Worm (Caenorhabditis elegans): ENCODE results near the gene T23F6.3.

The T23F6.3 gene

DNA sequence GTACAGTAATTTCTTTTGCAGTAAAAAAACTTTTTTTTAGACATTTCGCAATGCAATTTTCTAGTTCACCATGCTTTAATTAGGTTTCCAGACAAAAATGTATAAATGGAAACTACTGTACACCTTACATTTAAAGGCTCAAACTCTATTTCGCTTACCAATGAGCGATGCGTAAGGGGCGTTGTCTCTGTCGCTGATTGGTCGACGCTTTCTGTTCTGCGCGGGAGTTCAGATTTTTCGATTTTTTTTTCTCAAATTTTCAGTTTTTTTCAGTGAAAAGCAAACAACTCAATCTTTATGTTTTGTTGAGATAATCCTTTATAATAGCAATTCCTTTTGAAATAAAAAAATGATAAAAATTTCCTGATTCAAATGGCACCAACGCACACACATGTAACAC, 29.6 kb upstream of the T23F6.3 start:
- TF ChIP-seq flt-1 (GFP tag; IDR thresholded peaks at IDR 0.05) (no peak), hmg-4 (GFP tag; optimal IDR thresholded peaks at IDR 0.05) (no peak), ets-7 (tag; optimal IDR thresholded peaks at IDR 0.05) (no peak), tbx-11 (GFP tag; IDR thresholded peaks at IDR 0.05) (no peak), hnd-1 (tag; optimal IDR thresholded peaks at IDR 0.05) (no peak), ceh-36 (tag; optimal IDR thresholded peaks at IDR 0.05) (no peak), tra-4 (tag; optimal IDR thresholded peaks at IDR 0.05) (no peak), sea-1 (GFP tag; conservative IDR thresholded peaks at IDR 0.05) (no peak), tbx-37 (GFP tag; conservative IDR thresholded peaks at IDR 0.05) (no peak), F13C5.2 (tag; optimal IDR thresholded peaks at IDR 0.05) (no peak), aly-1 (tag; optimal IDR thresholded peaks at IDR 0.05) (no peak), hmbx-1 (tag; optimal IDR thresholded peaks at IDR 0.05) (no peak), B0310.2 (tag; optimal IDR thresholded peaks at IDR 0.05) (no peak), ceh-13 (GFP tag; optimal IDR thresholded peaks at IDR 0.05) (no peak), scrt-1 (GFP tag; IDR thresholded peaks at IDR 0.05) (no peak), ama-1 (optimal IDR thresholded peaks at IDR 0.05) (no peak), pes-1 (GFP tag; IDR thresholded peaks at IDR 0.05) (no peak)

DNA sequence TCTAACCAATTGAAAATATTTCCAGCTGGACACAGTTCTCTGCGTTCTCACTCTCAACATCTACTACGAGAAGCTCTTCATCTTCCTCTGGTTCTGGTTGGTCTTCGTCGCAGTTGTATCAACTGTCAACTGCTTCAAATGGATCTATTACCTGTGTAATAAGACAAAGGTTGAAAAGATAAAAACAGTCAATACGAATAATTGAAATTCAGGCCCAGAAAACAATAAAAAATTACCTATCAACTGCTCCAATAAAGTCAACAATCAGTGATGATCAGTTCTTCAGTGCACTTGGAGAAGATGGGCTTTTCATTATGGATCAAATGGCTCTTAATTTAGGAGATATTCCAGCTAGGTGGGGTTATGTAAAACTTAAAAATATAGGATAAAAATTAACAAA, 24.2 kb upstream of the T23F6.3 start:
- TF ChIP-seq hmg-4 (GFP tag; optimal IDR thresholded peaks at IDR 0.05) = no peak
- no peak for TF ChIP-seq ets-7 (tag; optimal IDR thresholded peaks at IDR 0.05)
- TF ChIP-seq flt-1 (GFP tag; IDR thresholded peaks at IDR 0.05) = no peak
- no peak for TF ChIP-seq tbx-11 (GFP tag; IDR thresholded peaks at IDR 0.05)
- TF ChIP-seq aly-1 (tag; optimal IDR thresholded peaks at IDR 0.05) = no peak
- no peak for TF ChIP-seq hmbx-1 (tag; optimal IDR thresholded peaks at IDR 0.05)
- no peak for TF ChIP-seq sea-1 (GFP tag; conservative IDR thresholded peaks at IDR 0.05)
- no peak for TF ChIP-seq ceh-13 (GFP tag; optimal IDR thresholded peaks at IDR 0.05)
- no peak for TF ChIP-seq pes-1 (GFP tag; IDR thresholded peaks at IDR 0.05)
- TF ChIP-seq B0310.2 (tag; optimal IDR thresholded peaks at IDR 0.05) = no peak
- no peak for TF ChIP-seq scrt-1 (GFP tag; IDR thresholded peaks at IDR 0.05)
- TF ChIP-seq hnd-1 (tag; optimal IDR thresholded peaks at IDR 0.05) = no peak
- TF ChIP-seq ama-1 (optimal IDR thresholded peaks at IDR 0.05) = no peak
- TF ChIP-seq tra-4 (tag; optimal IDR thresholded peaks at IDR 0.05) = no peak
- TF ChIP-seq F13C5.2 (tag; optimal IDR thresholded peaks at IDR 0.05) = no peak
- no peak for TF ChIP-seq tbx-37 (GFP tag; conservative IDR thresholded peaks at IDR 0.05)

DNA sequence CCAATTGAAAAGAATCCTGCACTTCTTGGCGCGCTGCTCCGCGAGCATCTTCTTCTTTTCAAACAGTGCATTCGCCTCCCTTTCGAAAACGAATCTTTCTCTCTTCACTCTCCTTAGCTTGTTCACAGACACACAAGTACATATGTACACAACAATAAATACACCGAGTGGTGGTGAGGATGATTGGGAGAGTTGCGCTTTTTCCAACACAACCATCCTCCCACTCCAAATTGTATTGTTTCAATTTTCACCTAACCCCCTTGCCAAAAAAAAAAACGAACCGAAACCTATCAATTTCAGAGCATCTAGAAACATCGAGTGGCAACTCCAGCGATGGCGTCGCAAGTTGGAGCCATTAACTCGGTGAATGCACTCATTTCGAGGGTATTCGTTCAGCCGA, 21.7 kb upstream of the T23F6.3 start, which contains the start of gene inx-6:
TSS of gene inx-6 (plus strand) at position 301 of the 400 bp plus-strand sequence.
- TF ChIP-seq ceh-13 (GFP tag; optimal IDR thresholded peaks at IDR 0.05) (no peak), ets-7 (tag; optimal IDR thresholded peaks at IDR 0.05) (no peak), ama-1 (optimal IDR thresholded peaks at IDR 0.05) (no peak), aly-1 (tag; optimal IDR thresholded peaks at IDR 0.05) (no peak), ceh-36 (tag; optimal IDR thresholded peaks at IDR 0.05) (no peak), tra-4 (tag; optimal IDR thresholded peaks at IDR 0.05) (no peak), flt-1 (GFP tag; IDR thresholded peaks at IDR 0.05) (no peak), pes-1 (GFP tag; IDR thresholded peaks at IDR 0.05) (no peak), B0310.2 (tag; optimal IDR thresholded peaks at IDR 0.05) (no peak), F13C5.2 (tag; optimal IDR thresholded peaks at IDR 0.05) (no peak), scrt-1 (GFP tag; IDR thresholded peaks at IDR 0.05) (no peak), tbx-37 (GFP tag; conservative IDR thresholded peaks at IDR 0.05) (no peak), hmbx-1 (tag; optimal IDR thresholded peaks at IDR 0.05) (no peak), hmg-4 (GFP tag; optimal IDR thresholded peaks at IDR 0.05) (no peak), sea-1 (GFP tag; conservative IDR thresholded peaks at IDR 0.05) (no peak), tbx-11 (GFP tag; IDR thresholded peaks at IDR 0.05) (no peak)

DNA sequence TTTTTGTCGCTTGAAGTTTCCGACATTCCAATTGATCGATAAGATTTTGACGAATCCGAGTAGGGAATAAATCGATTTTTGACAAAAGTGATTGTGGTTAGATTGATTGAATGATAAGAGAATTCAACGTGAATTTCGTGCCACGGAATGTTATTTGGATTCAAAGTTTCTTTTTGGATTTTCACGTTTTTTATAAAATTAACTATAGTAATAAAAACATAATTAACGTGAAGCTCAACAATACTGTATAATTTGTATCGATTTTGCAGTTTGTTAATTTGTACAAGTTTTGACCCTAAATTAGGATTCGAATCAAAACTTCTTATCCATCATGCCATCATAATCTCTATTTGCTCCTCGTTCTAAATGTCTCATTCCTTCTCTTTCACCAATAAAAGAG, 20.2 kb upstream of the T23F6.3 start, which contains the start of gene C36H8.1:
TSS of gene C36H8.1 (minus strand) at position 101 of the 400 bp plus-strand sequence.
- TF ChIP-seq hmbx-1 (tag; optimal IDR thresholded peaks at IDR 0.05) (no peak), scrt-1 (GFP tag; IDR thresholded peaks at IDR 0.05) (no peak)

DNA sequence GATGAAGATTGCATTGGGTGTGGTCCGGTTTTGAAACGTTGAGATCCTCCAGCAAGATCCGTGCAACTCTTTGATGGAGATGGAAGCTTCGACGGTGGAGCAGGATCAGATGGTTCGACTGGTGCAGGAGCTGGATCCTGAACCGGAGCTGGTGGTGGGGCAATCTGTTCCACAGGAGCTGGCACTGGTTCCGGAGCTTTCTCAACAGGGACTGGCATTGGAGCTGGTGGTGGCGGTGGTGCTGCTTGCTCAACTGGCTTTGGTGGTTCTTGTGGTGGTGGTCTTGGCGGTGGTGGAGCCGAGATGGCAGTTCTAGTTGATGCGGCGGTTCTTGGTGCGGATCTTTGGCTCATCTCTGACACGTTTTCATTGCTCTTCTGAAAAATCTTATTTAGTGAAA, 19.1 kb upstream of the T23F6.3 start:
- TF ChIP-seq tbx-11 (GFP tag; IDR thresholded peaks at IDR 0.05) (no peak), tra-4 (tag; optimal IDR thresholded peaks at IDR 0.05) (no peak), sea-1 (GFP tag; conservative IDR thresholded peaks at IDR 0.05) (no peak), pes-1 (GFP tag; IDR thresholded peaks at IDR 0.05) (no peak), B0310.2 (tag; optimal IDR thresholded peaks at IDR 0.05) (no peak), ceh-36 (tag; optimal IDR thresholded peaks at IDR 0.05) (no peak)

DNA sequence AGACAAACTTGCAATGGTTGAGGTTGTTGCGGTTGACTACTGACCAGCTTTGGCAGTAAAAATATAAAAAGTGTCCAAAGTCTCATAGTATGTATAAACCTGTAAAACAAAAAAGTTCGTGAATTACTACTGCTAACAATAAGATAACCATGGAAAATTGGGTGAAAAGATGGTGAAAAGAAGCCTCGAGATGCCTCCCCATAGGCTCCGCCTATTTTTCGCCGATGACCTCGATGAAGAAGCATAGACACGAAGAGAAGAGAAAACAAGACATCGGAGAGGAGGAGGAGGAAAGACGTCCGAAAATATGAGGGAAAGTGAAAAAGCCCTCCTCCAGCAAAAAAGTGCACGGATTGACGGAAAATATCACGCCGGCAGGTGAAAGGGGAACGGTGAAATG, 16.9 kb upstream of the T23F6.3 start, which contains the start of gene T23F6.5:
TSS of gene T23F6.5 (minus strand) at position 101 of the 400 bp plus-strand sequence.
- TF ChIP-seq aly-1 (tag; optimal IDR thresholded peaks at IDR 0.05) (no peak), B0310.2 (tag; optimal IDR thresholded peaks at IDR 0.05) (no peak), tbx-37 (GFP tag; conservative IDR thresholded peaks at IDR 0.05) (no peak), tbx-11 (GFP tag; IDR thresholded peaks at IDR 0.05) (no peak), ceh-36 (tag; optimal IDR thresholded peaks at IDR 0.05) (no peak), sea-1 (GFP tag; conservative IDR thresholded peaks at IDR 0.05) (no peak), flt-1 (GFP tag; IDR thresholded peaks at IDR 0.05) (no peak), hmg-4 (GFP tag; optimal IDR thresholded peaks at IDR 0.05) (no peak), tra-4 (tag; optimal IDR thresholded peaks at IDR 0.05) (no peak), pes-1 (GFP tag; IDR thresholded peaks at IDR 0.05) (no peak), ceh-13 (GFP tag; optimal IDR thresholded peaks at IDR 0.05) (no peak)

DNA sequence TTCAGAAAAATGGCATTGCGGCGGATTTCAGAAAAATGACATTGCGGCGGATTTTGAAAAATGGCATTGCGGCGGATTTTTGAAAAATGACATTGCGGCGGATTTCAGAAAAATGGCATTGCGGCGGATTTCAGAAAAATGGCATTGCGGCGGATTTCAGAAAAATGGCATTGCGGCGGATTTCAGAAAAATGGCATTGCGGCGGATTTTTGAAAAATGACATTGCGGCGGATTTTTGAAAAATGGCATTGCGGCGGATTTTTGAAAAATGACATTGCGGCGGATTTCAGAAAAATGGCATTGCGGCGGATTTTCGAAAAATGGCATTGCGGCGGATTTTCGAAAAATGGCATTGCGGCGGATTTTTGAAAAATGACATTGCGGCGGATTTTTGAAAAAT, 6.9 kb upstream of the T23F6.3 start:
- TF ChIP-seq pes-1 (GFP tag; IDR thresholded peaks at IDR 0.05) = 0 out of 2 replicates have a peak, but pooled peaks have one; percentile 30

DNA sequence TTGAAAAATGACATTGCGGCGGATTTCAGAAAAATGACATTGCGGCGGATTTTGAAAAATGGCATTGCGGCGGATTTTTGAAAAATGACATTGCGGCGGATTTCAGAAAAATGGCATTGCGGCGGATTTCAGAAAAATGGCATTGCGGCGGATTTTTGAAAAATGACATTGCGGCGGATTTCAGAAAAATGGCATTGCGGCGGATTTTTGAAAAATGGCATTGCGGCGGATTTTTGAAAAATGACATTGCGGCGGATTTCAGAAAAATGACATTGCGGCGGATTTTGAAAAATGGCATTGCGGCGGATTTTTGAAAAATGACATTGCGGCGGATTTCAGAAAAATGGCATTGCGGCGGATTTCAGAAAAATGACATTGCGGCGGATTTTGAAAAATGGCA, 6.1 kb upstream of the T23F6.3 start:
- TF ChIP-seq tbx-11 (GFP tag; IDR thresholded peaks at IDR 0.05) (peak; percentile 60; the same call in 1 of the 2 replicates), pes-1 (GFP tag; IDR thresholded peaks at IDR 0.05) (0 out of 2 replicates have a peak, but pooled peaks have one; percentile 14), sea-1 (GFP tag; conservative IDR thresholded peaks at IDR 0.05) (0 out of 2 replicates have a peak, but pooled peaks have one; percentile 7), tbx-37 (GFP tag; conservative IDR thresholded peaks at IDR 0.05) (0 out of 2 replicates have a peak, but pooled peaks have one; percentile 16)
